Fruit fly (Drosophila melanogaster) whole organism, embryonic: ENCODE results near the gene Gr9a.

Experiments
- Adf1 ChIP-seq: fragments of 200-800 bp; sonication (Bioruptor generic); IDR thresholded peaks from 2 replicates; pipeline ENCODE4 v1.3.6; 2022; ENCODE audit warnings: missing biosample characterization, missing genetic modification characterization
- CG11085 ChIP-seq: fragments of 200-800 bp; sonication (Bioruptor generic); IDR thresholded peaks from 2 replicates; pipeline ENCODE4 v1.3.6; 2022; ENCODE audit warnings: missing biosample characterization, missing genetic modification characterization
- CG11504 ChIP-seq: fragments of 200-800 bp; sonication (Bioruptor generic); optimal IDR thresholded peaks from 3 replicates; lab custom pipeline; 2019; ENCODE audit warnings: missing biosample characterization, mild to moderate bottlenecking, missing genetic modification characterization, moderate library complexity
- CG12391 ChIP-seq: fragments of 200-800 bp; sonication (Bioruptor generic); optimal IDR thresholded peaks from 3 replicates; lab custom pipeline; 2018; ENCODE audit warnings: missing biosample characterization, mild to moderate bottlenecking, missing genetic modification characterization, moderate library complexity
- CG13624 ChIP-seq: fragments of 200-800 bp; sonication (Bioruptor generic); optimal IDR thresholded peaks from 2 replicates; lab custom pipeline; 2016; ENCODE audit warnings: missing biosample characterization, missing genetic modification characterization
- CG13775 ChIP-seq: fragments of 200-800 bp; sonication (Bioruptor generic); optimal IDR thresholded peaks from 3 replicates; lab custom pipeline; 2017; ENCODE audit warnings: missing biosample characterization, mild to moderate bottlenecking, missing genetic modification characterization
- CG16815 ChIP-seq: fragments of 200-800 bp; sonication (Bioruptor generic); optimal IDR thresholded peaks from 3 replicates; lab custom pipeline; 2017; ENCODE audit warnings: missing biosample characterization, mild to moderate bottlenecking, missing genetic modification characterization
- CG18599 ChIP-seq: fragments of 200-800 bp; sonication (Bioruptor generic); optimal IDR thresholded peaks from 3 replicates; lab custom pipeline; 2017; ENCODE audit warnings: missing biosample characterization, missing genetic modification characterization, mild to moderate bottlenecking, moderate library complexity, missing genetic modification reagents
- CG2202 ChIP-seq: fragments of 200-800 bp; sonication (Bioruptor generic); optimal IDR thresholded peaks from 2 replicates; lab custom pipeline; 2018; ENCODE audit warnings: missing biosample characterization, mild to moderate bottlenecking, missing genetic modification characterization
- CG2875 ChIP-seq: fragments of 200-800 bp; sonication (Bioruptor generic); optimal IDR thresholded peaks from 2 replicates; lab custom pipeline; 2017; ENCODE audit warnings: missing biosample characterization, mild to moderate bottlenecking, missing genetic modification characterization, missing genetic modification reagents
- CG34224 ChIP-seq: fragments of 200-800 bp; sonication (Bioruptor generic); IDR thresholded peaks from 3 replicates; pipeline ENCODE4 v1.3.6; 2022; ENCODE audit warnings: missing biosample characterization, missing genetic modification characterization; ENCODE audit not compliant: partially characterized antibody
- CG4404 ChIP-seq: fragments of 200-800 bp; sonication (Bioruptor generic); IDR thresholded peaks from 2 replicates; pipeline ENCODE4 v1.3.6; 2022; ENCODE audit warnings: missing biosample characterization, missing genetic modification characterization
- CG4617 ChIP-seq: fragments of 200-800 bp; sonication (Bioruptor generic); optimal IDR thresholded peaks from 3 replicates; lab custom pipeline; 2016; ENCODE audit warnings: missing biosample characterization, missing genetic modification characterization, borderline replicate concordance
- CG5180 ChIP-seq: fragments of 200-800 bp; sonication (Bioruptor generic); optimal IDR thresholded peaks from 3 replicates; lab custom pipeline; 2017; ENCODE audit warnings: missing biosample characterization, missing genetic modification characterization, mild to moderate bottlenecking, moderate library complexity, missing genetic modification reagents
- CG7928 ChIP-seq: fragments of 200-800 bp; sonication (Bioruptor generic); optimal IDR thresholded peaks from 2 replicates; lab custom pipeline; 2017; ENCODE audit warnings: missing biosample characterization, mild to moderate bottlenecking, missing genetic modification characterization
- CG8290 ChIP-seq, 3 experiments: fragments of 200-800 bp; sonication (Bioruptor generic); optimal IDR thresholded peaks; 2 replicates each; lab custom pipeline; 2016 to 2019; ENCODE audit warnings: missing biosample characterization in 3 of 3, missing genetic modification characterization in 3 of 3, mild to moderate bottlenecking in 2 of 3, moderate library complexity in 1 of 3
- CG8388 ChIP-seq: fragments of 200-800 bp; sonication (Bioruptor generic); optimal IDR thresholded peaks from 2 replicates; lab custom pipeline; 2019; ENCODE audit warnings: missing biosample characterization, mild to moderate bottlenecking, missing genetic modification characterization, moderate library complexity
- CG8924 ChIP-seq: fragments of 200-800 bp; optimal IDR thresholded peaks from 3 replicates; lab custom pipeline; 2019; ENCODE audit warnings: missing biosample characterization, mild to moderate bottlenecking, missing genetic modification characterization, moderate library complexity
- CG9437 ChIP-seq: fragments of 200-800 bp; sonication (Bioruptor generic); optimal IDR thresholded peaks from 2 replicates; lab custom pipeline; 2018; ENCODE audit warnings: missing biosample characterization, mild to moderate bottlenecking, missing genetic modification characterization
- CG9609 ChIP-seq: fragments of 200-800 bp; sonication (Bioruptor generic); optimal IDR thresholded peaks from 3 replicates; lab custom pipeline; 2016; ENCODE audit warnings: missing biosample characterization, missing genetic modification characterization
- CG9797 ChIP-seq: fragments of 200-800 bp; sonication (Bioruptor generic); optimal IDR thresholded peaks from 3 replicates; lab custom pipeline; 2018; ENCODE audit warnings: missing biosample characterization, mild to moderate bottlenecking, missing genetic modification characterization
- CG9817 ChIP-seq: fragments of 200-800 bp; sonication (Bioruptor generic); optimal IDR thresholded peaks from 2 replicates; lab custom pipeline; 2018; ENCODE audit warnings: missing biosample characterization, mild to moderate bottlenecking, missing genetic modification characterization, moderate library complexity
- CHES-1-like ChIP-seq: fragments of 200-800 bp; sonication (Bioruptor generic); optimal IDR thresholded peaks from 2 replicates; lab custom pipeline; 2016; ENCODE audit warnings: missing biosample characterization, missing genetic modification characterization
- HmgD ChIP-seq: fragments of 200-800 bp; sonication (Bioruptor generic); optimal IDR thresholded peaks from 3 replicates; lab custom pipeline; 2016; ENCODE audit warnings: missing biosample characterization, missing genetic modification characterization
- Hr51 ChIP-seq, 2 experiments: fragments of 200-800 bp; sonication (Bioruptor generic); optimal IDR thresholded peaks; 2 replicates in 1 of 2; 3 replicates in 1 of 2; lab custom pipeline; 2016 to 2018; ENCODE audit warnings: missing biosample characterization in 2 of 2, missing genetic modification characterization in 2 of 2, mild to moderate bottlenecking in 1 of 2, moderate library complexity in 1 of 2
- Hr78 ChIP-seq, 2 experiments: fragments of 200-800 bp in 1 of 2; fragments of >200 bp in 1 of 2; sonication (Bioruptor generic) in 1 of 2; optimal IDR thresholded peaks; 2 replicates each; lab custom pipeline; 2017 to 2019; ENCODE audit warnings: missing biosample characterization in 2 of 2, missing genetic modification characterization in 2 of 2, mild to moderate bottlenecking in 1 of 2, moderate library complexity in 1 of 2
- MTF-1 ChIP-seq: fragments of 200-800 bp; sonication (Bioruptor generic); optimal IDR thresholded peaks from 2 replicates; lab custom pipeline; 2018; ENCODE audit warnings: missing biosample characterization, mild to moderate bottlenecking, missing genetic modification characterization, borderline replicate concordance
- Max ChIP-seq: fragments of 200-800 bp; sonication (Bioruptor generic); optimal IDR thresholded peaks from 2 replicates; lab custom pipeline; 2016; ENCODE audit warnings: missing biosample characterization, mild to moderate bottlenecking, missing genetic modification characterization
- Xrp1 ChIP-seq: fragments of 200-800 bp; sonication (Bioruptor generic); IDR thresholded peaks from 2 replicates; pipeline ENCODE4 v1.3.6; 2022; ENCODE audit warnings: missing biosample characterization, missing genetic modification characterization
- ac ChIP-seq: fragments of 200-800 bp; sonication (Bioruptor generic); optimal IDR thresholded peaks from 3 replicates; lab custom pipeline; 2017; ENCODE audit warnings: missing biosample characterization, mild to moderate bottlenecking, missing genetic modification characterization
- bcd ChIP-seq: fragments of 200-800 bp; sonication (Bioruptor generic); optimal IDR thresholded peaks from 2 replicates; lab custom pipeline; 2017; ENCODE audit warnings: missing biosample characterization, mild to moderate bottlenecking, missing genetic modification characterization
- ci ChIP-seq: fragments of 200-800 bp; sonication (Bioruptor generic); IDR thresholded peaks from 3 replicates; pipeline ENCODE4 v1.3.6; 2022; ENCODE audit warnings: missing biosample characterization, missing genetic modification characterization
- crc ChIP-seq: fragments of 200-800 bp; sonication (Bioruptor generic); optimal IDR thresholded peaks from 2 replicates; lab custom pipeline; 2016; ENCODE audit warnings: missing biosample characterization, missing genetic modification characterization
- gfzf ChIP-seq: fragments of 200-800 bp; sonication (Bioruptor generic); optimal IDR thresholded peaks from 2 replicates; lab custom pipeline; 2016; ENCODE audit warnings: missing biosample characterization, mild to moderate bottlenecking, missing genetic modification characterization, moderate library complexity
- insv ChIP-seq, 2 experiments: fragments of 200-800 bp; sonication (Bioruptor generic); optimal IDR thresholded peaks; 3 replicates each; lab custom pipeline; 2016 to 2018; ENCODE audit warnings: missing biosample characterization in 2 of 2, missing genetic modification characterization in 2 of 2
- knrl ChIP-seq: fragments of 200-800 bp; sonication (Bioruptor generic); IDR thresholded peaks from 3 replicates; pipeline ENCODE4 v1.3.6; 2022; ENCODE audit warnings: missing biosample characterization, missing genetic modification characterization; ENCODE audit not compliant: partially characterized antibody
- lola ChIP-seq, 3 experiments: fragments of >200 bp in 2 of 3; fragments of 200-800 bp in 1 of 3; sonication (Bioruptor generic) in 1 of 3; optimal IDR thresholded peaks; 2 replicates each; lab custom pipeline; 2017 to 2019; ENCODE audit warnings: missing biosample characterization in 3 of 3, missing genetic modification characterization in 3 of 3, mild to moderate bottlenecking in 1 of 3, moderate library complexity in 1 of 3
- nmo ChIP-seq: fragments of 200-800 bp; sonication (Bioruptor generic); optimal IDR thresholded peaks from 2 replicates; lab custom pipeline; 2018; ENCODE audit warnings: missing biosample characterization, mild to moderate bottlenecking, missing genetic modification characterization, moderate library complexity
- onecut ChIP-seq: fragments of 200-800 bp; sonication (Bioruptor generic); IDR thresholded peaks from 2 replicates; pipeline ENCODE4 v1.3.6; 2022; ENCODE audit warnings: missing biosample characterization, missing genetic modification characterization
- pan ChIP-seq, 4 experiments: fragments of >200 bp in 3 of 4; fragments of 200-800 bp in 1 of 4; sonication (Bioruptor generic) in 1 of 4; optimal IDR thresholded peaks in 3 of 4; IDR thresholded peaks in 1 of 4; 2 replicates each; pipeline versions ENCODE4 v1.3.6 to Lab custom; 2017 to 2022; ENCODE audit warnings: missing biosample characterization in 2 of 4, missing genetic modification characterization in 2 of 4, mixed read lengths in 1 of 4
- pfk ChIP-seq: fragments of 200-800 bp; sonication (Bioruptor generic); optimal IDR thresholded peaks from 2 replicates; lab custom pipeline; 2018; ENCODE audit warnings: missing biosample characterization, mild to moderate bottlenecking, missing genetic modification characterization, moderate library complexity
- pum ChIP-seq: fragments of 200-800 bp; sonication (Bioruptor generic); optimal IDR thresholded peaks from 2 replicates; lab custom pipeline; 2016; ENCODE audit warnings: missing biosample characterization, missing genetic modification characterization
- scrt ChIP-seq: fragments of 200-800 bp; sonication (Bioruptor generic); optimal IDR thresholded peaks from 2 replicates; lab custom pipeline; 2018; ENCODE audit warnings: missing biosample characterization, mild to moderate bottlenecking, missing genetic modification characterization, moderate library complexity
- sd ChIP-seq: fragments of 200-800 bp; sonication (Bioruptor generic); optimal IDR thresholded peaks from 3 replicates; lab custom pipeline; 2018; ENCODE audit warnings: missing biosample characterization, mild to moderate bottlenecking, missing genetic modification characterization, moderate library complexity
- toy ChIP-seq: fragments of 200-800 bp; sonication (Bioruptor generic); IDR thresholded peaks from 2 replicates; pipeline ENCODE4 v1.3.6; 2022; ENCODE audit warnings: missing biosample characterization, missing genetic modification characterization

Gene Gr9a

dm6 chrX:10086095-10086888 lies 24.9 kb downstream of the Gr9a start, which contains the start of the genes Naxe and RhoU (continued):
- TF ChIP-seq CG7928 (GFP tag; lab: Kevin White, UChicago) (peak; percentile 9), CG5180 (GFP tag; lab: Kevin White, UChicago) (no peak), insv (GFP tag; optimal IDR thresholded peaks at IDR 0.05; lab: Kevin White, UChicago) (peak in 1 of 2 experiments; percentile 2), crc (GFP tag; lab: Kevin White, UChicago) (no peak), Hr78 (GFP tag; optimal IDR thresholded peaks at IDR 0.05; lab: Kevin White, UChicago) (peak in 1 of 2 experiments; percentile 25), CG8388 (no peak), CG13775 (GFP tag; lab: Kevin White, UChicago) (peak; percentile 12), toy (GFP tag; lab: Robert Waterston, UW) (no peak), CG11085 (GFP tag; lab: Robert Waterston, UW) (no peak; the same call in 1 of the 2 replicates), Hr51 (GFP tag; optimal IDR thresholded peaks at IDR 0.05; lab: Kevin White, UChicago) (peak in 1 of 2 experiments; percentile 43), sd (tag; lab: Kevin White, UChicago) (no peak), bcd (no peak), CG8290 (GFP tag; optimal IDR thresholded peaks at IDR 0.05; lab: Kevin White, UChicago) (peak; percentile 23), CG8290 (tag; optimal IDR thresholded peaks at IDR 0.05; lab: Kevin White, UChicago) (peak in 1 of 2 experiments; percentile 68), lola (GFP tag; optimal IDR thresholded peaks at IDR 0.05; lab: Kevin White, UChicago) (peak in 1 of 3 experiments; percentile 30), pum (GFP tag; lab: Kevin White, UChicago) (no peak), CG9817 (tag; lab: Kevin White, UChicago) (peak; percentile 2), CG12391 (tag; lab: Kevin White, UChicago) (peak; percentile 51), knrl (GFP tag; lab: Robert Waterston, UW) (peak; percentile 35; the same call in 1 of the 3 replicates), CG4404 (GFP tag; lab: Robert Waterston, UW) (peak; percentile 57; the same call in 1 of the 2 replicates), pan (optimal IDR thresholded peaks at IDR 0.05; lab: Kevin White, UChicago) (no peak), pan (GFP tag; optimal IDR thresholded peaks at IDR 0.05 in 1 of 2, IDR thresholded peaks at IDR 0.05 in 1 of 2) (peak in 1 of 2 experiments; percentile 55), CG18599 (GFP tag; lab: Kevin White, UChicago) (no peak), CG2875 (no peak), Adf1 (GFP tag; lab: Robert Waterston, UW) (peak; percentile 73), ci (0 out of 3 replicates have a peak, but pooled peaks have one; percentile 33), CG9609 (GFP tag; lab: Kevin White, UChicago) (peak; percentile 45), CG9437 (GFP tag; lab: Kevin White, UChicago) (peak; percentile 29), pfk (GFP tag; lab: Kevin White, UChicago) (no peak), scrt (no peak), HmgD (GFP tag; lab: Kevin White, UChicago) (peak; percentile 27), CG2202 (no peak), CG11504 (tag; lab: Kevin White, UChicago) (no peak), CG8924 (tag; lab: Kevin White, UChicago) (peak; percentile 22), Max (peak; percentile 26), CG9797 (GFP tag; lab: Kevin White, UChicago) (peak; percentile 92), gfzf (GFP tag; lab: Kevin White, UChicago) (peak; percentile 94), nmo (peak; percentile 67), onecut (GFP tag; lab: Robert Waterston, UW) (0 out of 2 replicates have a peak, but pooled peaks have one; percentile 29), MTF-1 (no peak), CHES-1-like (no peak), Xrp1 (GFP tag; lab: Robert Waterston, UW) (peak; percentile 27; the same call in 1 of the 2 replicates), CG4617 (GFP tag; lab: Kevin White, UChicago) (peak; percentile 21), ac (GFP tag; lab: Kevin White, UChicago) (peak; percentile 11), CG16815 (GFP tag; lab: Kevin White, UChicago) (peak; percentile 13), CG13624 (GFP tag; lab: Kevin White, UChicago) (no peak), CG34224 (0 out of 3 replicates have a peak, but pooled peaks have one; percentile 27)
